Worm (Caenorhabditis elegans): ENCODE results near the gene Y38H6C.21.
"Not testable (repeated sequence)": the region's sequence is repeated elsewhere in the genome, so short reads cannot be mapped to it uniquely, and the experiment has no call there.

DNA sequence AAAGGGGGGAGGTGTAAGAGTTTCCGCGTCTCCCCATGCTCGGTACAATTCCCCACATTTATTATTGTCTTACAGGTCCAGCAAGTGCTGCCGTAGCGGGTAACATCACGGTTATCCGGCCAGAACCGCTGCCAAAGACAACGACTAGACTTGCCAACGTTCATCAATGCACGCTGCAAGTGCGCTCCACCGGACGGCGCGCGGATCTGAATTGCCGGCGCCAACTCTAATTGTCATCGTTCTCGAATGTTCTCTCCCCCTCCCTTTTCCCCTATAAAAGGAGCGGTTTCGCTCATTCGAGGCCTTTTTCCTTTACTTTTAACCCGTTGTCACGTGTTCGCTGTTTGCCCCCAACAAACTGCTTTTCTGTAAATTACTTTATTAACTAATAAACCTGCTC is 41.4 kb downstream of the Y38H6C.21 start, which contains the start of gene Y38H6C.8:
- not testable (repeated sequence) for TF ChIP-seq daf-19 (GFP tag; conservative IDR thresholded peaks at IDR 0.05); ceh-82 (tag; optimal IDR thresholded peaks at IDR 0.05); fkh-10 (GFP tag; optimal IDR thresholded peaks at IDR 0.05); php-3 (GFP tag; IDR thresholded peaks at IDR 0.05); jun-1 (tag; optimal IDR thresholded peaks at IDR 0.05); vab-7 (GFP tag; IDR thresholded peaks at IDR 0.05); ztf-7 (tag; optimal IDR thresholded peaks at IDR 0.05); lin-39 (tag; optimal IDR thresholded peaks at IDR 0.05); lsy-2 (tag; optimal IDR thresholded peaks at IDR 0.05); lin-38 (GFP tag; IDR thresholded peaks at IDR 0.05); aha-1 (tag)
